Worm (Caenorhabditis elegans) whole organism, late embryonic: ENCODE results near the gene snu-23.

Source experiments
- C08G9.2 ChIP-seq: sonication (generic microtip); optimal IDR thresholded peaks from 2 replicates; lab custom pipeline; 2016; ENCODE audit warnings: mild to moderate bottlenecking, missing genetic modification characterization, moderate library complexity, missing compliant biosample characterization
- C38D4.7 ChIP-seq: fragments of 200-800 bp; sonication (Bioruptor generic); optimal IDR thresholded peaks from 2 replicates; lab custom pipeline; 2018; ENCODE audit warnings: mild to moderate bottlenecking, missing genetic modification characterization, moderate library complexity, missing compliant biosample characterization
- K02D7.2 ChIP-seq: sonication (generic microtip); optimal IDR thresholded peaks from 2 replicates; lab custom pipeline; 2017; ENCODE audit warnings: mild to moderate bottlenecking, missing genetic modification characterization, missing compliant biosample characterization
- Y22D7AL.16 ChIP-seq: sonication (generic microtip); optimal IDR thresholded peaks from 2 replicates; lab custom pipeline; 2016; ENCODE audit warnings: missing genetic modification characterization, missing compliant biosample characterization
- ceh-18 ChIP-seq: sonication (generic microtip); optimal IDR thresholded peaks from 2 replicates; lab custom pipeline; 2016; ENCODE audit warnings: missing genetic modification characterization, missing compliant biosample characterization
- ceh-19 ChIP-seq: fragments of 200-800 bp; sonication (Bioruptor generic); optimal IDR thresholded peaks from 2 replicates; lab custom pipeline; 2018; ENCODE audit warnings: mild to moderate bottlenecking, missing genetic modification characterization, missing compliant biosample characterization
- ceh-22 ChIP-seq: sonication (generic microtip); optimal IDR thresholded peaks from 2 replicates; lab custom pipeline; 2017; ENCODE audit warnings: missing biosample characterization, missing genetic modification characterization
- ceh-24 ChIP-seq: sonication (generic microtip); optimal IDR thresholded peaks from 2 replicates; lab custom pipeline; 2016; ENCODE audit warnings: mild to moderate bottlenecking, missing genetic modification characterization, missing compliant biosample characterization
- ceh-30 ChIP-seq: fragments of 150-350 bp; optimal IDR thresholded peaks from 2 replicates; lab custom pipeline; 2014; ENCODE audit warnings: missing biosample characterization, missing genetic modification characterization
- ceh-31 ChIP-seq: sonication (generic microtip); optimal IDR thresholded peaks from 2 replicates; lab custom pipeline; 2016; ENCODE audit warnings: missing genetic modification characterization, missing compliant biosample characterization
- ceh-6 ChIP-seq: fragments of 200-800 bp; sonication (Bioruptor generic); optimal IDR thresholded peaks from 2 replicates; lab custom pipeline; 2018; ENCODE audit warnings: mild to moderate bottlenecking, missing genetic modification characterization, missing compliant biosample characterization
- ceh-9 ChIP-seq: sonication (generic microtip); optimal IDR thresholded peaks from 2 replicates; lab custom pipeline; 2016; ENCODE audit warnings: mild to moderate bottlenecking, missing genetic modification characterization, inconsistent platforms, missing compliant biosample characterization
- che-1 ChIP-seq: sonication (generic microtip); optimal IDR thresholded peaks from 2 replicates; lab custom pipeline; 2016; ENCODE audit warnings: mild to moderate bottlenecking, missing genetic modification characterization, missing compliant biosample characterization
- dve-1 ChIP-seq: sonication (generic microtip); optimal IDR thresholded peaks from 2 replicates; lab custom pipeline; 2017; ENCODE audit warnings: antibody characterized with exemption, mild to moderate bottlenecking, missing genetic modification characterization, missing compliant biosample characterization
- elt-2 ChIP-seq: sonication (generic microtip); optimal IDR thresholded peaks from 2 replicates; lab custom pipeline; 2016; ENCODE audit warnings: missing genetic modification reagents, missing genetic modification characterization, missing compliant biosample characterization
- elt-4 ChIP-seq: sonication (generic microtip); optimal IDR thresholded peaks from 2 replicates; lab custom pipeline; 2016; ENCODE audit warnings: missing genetic modification characterization, missing compliant biosample characterization
- ets-4 ChIP-seq: sonication (generic microtip); optimal IDR thresholded peaks from 2 replicates; lab custom pipeline; 2016; ENCODE audit warnings: missing genetic modification characterization, missing compliant biosample characterization
- fkh-10 ChIP-seq: fragments of 150-350 bp; optimal IDR thresholded peaks from 2 replicates; lab custom pipeline; 2014; ENCODE audit warnings: missing biosample characterization, missing genetic modification reagents, missing genetic modification characterization
- fkh-6 ChIP-seq: sonication (generic microtip); optimal IDR thresholded peaks from 2 replicates; lab custom pipeline; 2016; ENCODE audit warnings: missing genetic modification characterization, missing compliant biosample characterization
- gmeb-2 ChIP-seq: sonication (generic microtip); optimal IDR thresholded peaks from 2 replicates; lab custom pipeline; 2016; ENCODE audit warnings: missing genetic modification characterization, inconsistent platforms, missing compliant biosample characterization
- hlh-13 ChIP-seq: fragments of 200-800 bp; sonication (Bioruptor generic); optimal IDR thresholded peaks from 2 replicates; lab custom pipeline; 2018; ENCODE audit warnings: mild to moderate bottlenecking, missing genetic modification characterization, missing compliant biosample characterization
- hlh-6 ChIP-seq: sonication (generic microtip); optimal IDR thresholded peaks from 2 replicates; lab custom pipeline; 2016; ENCODE audit warnings: missing genotype, missing genetic modification characterization, missing compliant biosample characterization
- lim-6 ChIP-seq: sonication (generic microtip); optimal IDR thresholded peaks from 2 replicates; lab custom pipeline; 2016; ENCODE audit warnings: missing genetic modification characterization, missing compliant biosample characterization
- nfya-1 ChIP-seq: sonication (generic microtip); optimal IDR thresholded peaks from 2 replicates; lab custom pipeline; 2017; ENCODE audit warnings: missing genetic modification characterization, mild to moderate bottlenecking, missing compliant biosample characterization, antibody characterized with exemption, moderate library complexity
- nhr-11 ChIP-seq: fragments of 150-350 bp; optimal IDR thresholded peaks from 2 replicates; lab custom pipeline; 2014; ENCODE audit warnings: missing biosample characterization, missing genetic modification characterization
- pag-3 ChIP-seq: sonication (generic microtip); optimal IDR thresholded peaks from 2 replicates; lab custom pipeline; 2016; ENCODE audit warnings: missing compliant biosample characterization, missing genetic modification characterization, borderline replicate concordance
- pat-9 ChIP-seq: fragments of 200-800 bp; sonication (Bioruptor generic); optimal IDR thresholded peaks from 2 replicates; lab custom pipeline; 2018; ENCODE audit warnings: mild to moderate bottlenecking, missing genetic modification characterization, moderate library complexity, missing compliant biosample characterization
- pha-4 ChIP-seq: fragments of 150-350 bp; optimal IDR thresholded peaks from 2 replicates; lab custom pipeline; 2018; ENCODE audit warnings: missing biosample characterization, missing genetic modification reagents, missing genetic modification characterization
- ref-2 ChIP-seq: sonication (generic microtip); optimal IDR thresholded peaks from 2 replicates; lab custom pipeline; 2016; ENCODE audit warnings: missing genetic modification characterization, missing compliant biosample characterization
- rnt-1 ChIP-seq: sonication (generic microtip); optimal IDR thresholded peaks from 2 replicates; lab custom pipeline; 2016; ENCODE audit warnings: missing genetic modification characterization, missing compliant biosample characterization
- sdc-2 ChIP-seq: sonication (generic microtip); optimal IDR thresholded peaks from 2 replicates; lab custom pipeline; 2016; ENCODE audit warnings: missing genotype, missing genetic modification characterization, missing compliant biosample characterization
- sox-4 ChIP-seq: sonication (generic microtip); optimal IDR thresholded peaks from 2 replicates; lab custom pipeline; 2017; ENCODE audit warnings: mild to moderate bottlenecking, missing genetic modification characterization, inconsistent platforms, missing compliant biosample characterization
- syd-9 ChIP-seq: sonication (generic microtip); optimal IDR thresholded peaks from 2 replicates; lab custom pipeline; 2016; ENCODE audit warnings: mild to moderate bottlenecking, missing genetic modification characterization, moderate library complexity, missing compliant biosample characterization
- tbx-2 ChIP-seq: sonication (generic microtip); optimal IDR thresholded peaks from 2 replicates; lab custom pipeline; 2016; ENCODE audit warnings: missing genetic modification characterization, missing compliant biosample characterization
- tbx-7 ChIP-seq: sonication (generic microtip); optimal IDR thresholded peaks from 2 replicates; lab custom pipeline; 2016; ENCODE audit warnings: missing genotype, missing genetic modification characterization, missing compliant biosample characterization
- unc-3 ChIP-seq, 2 experiments: fragments of 200-800 bp in 1 of 2; sonication (Bioruptor generic) in 1 of 2; sonication (generic microtip) in 1 of 2; conservative IDR thresholded peaks in 1 of 2; optimal IDR thresholded peaks in 1 of 2; 2 replicates each; pipeline versions ENCODE4 v1.3.6 to Lab custom; 2016 to 2022; ENCODE audit warnings: missing compliant biosample characterization in 2 of 2, missing genetic modification characterization in 2 of 2, missing genetic modification reagents in 1 of 2
- unc-42 ChIP-seq: sonication (generic microtip); optimal IDR thresholded peaks from 2 replicates; lab custom pipeline; 2016; ENCODE audit warnings: missing genotype, missing genetic modification characterization, missing compliant biosample characterization
- unc-55 ChIP-seq: sonication (generic microtip); optimal IDR thresholded peaks from 2 replicates; lab custom pipeline; 2017; ENCODE audit warnings: missing biosample characterization, missing genetic modification reagents, missing genetic modification characterization
- unc-86 ChIP-seq: sonication (generic microtip); optimal IDR thresholded peaks from 2 replicates; lab custom pipeline; 2016; ENCODE audit warnings: missing genetic modification characterization, missing compliant biosample characterization
- ztf-16 ChIP-seq: sonication (generic microtip); optimal IDR thresholded peaks from 2 replicates; lab custom pipeline; 2017; ENCODE audit warnings: missing genetic modification characterization, missing compliant biosample characterization

snu-23 gene

DNA sequence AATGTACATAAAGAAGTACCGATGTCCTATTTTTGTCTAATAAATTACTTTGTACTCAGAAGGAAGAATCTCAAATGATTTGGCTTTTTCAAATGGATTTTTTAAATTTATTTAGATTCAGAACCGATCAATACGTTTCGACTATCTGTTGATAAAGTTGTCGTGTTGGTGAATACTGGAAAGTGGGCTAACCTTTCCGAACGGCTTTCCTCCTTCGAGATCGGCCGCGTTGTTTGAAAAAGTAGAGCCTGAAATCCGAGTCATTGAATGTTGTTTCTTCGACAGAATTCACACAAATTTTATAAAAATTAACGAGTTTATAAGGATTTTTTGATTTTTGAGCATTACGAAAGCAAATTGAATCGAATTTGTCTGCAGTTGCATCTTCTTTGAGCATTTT, 3.9 kb upstream of the snu-23 start:
- no peak for TF ChIP-seq ceh-31
- no peak for TF ChIP-seq ztf-16 (tag; lab: Kevin White, UChicago)
- TF ChIP-seq sox-4 (tag; lab: Kevin White, UChicago): no peak
- no peak for TF ChIP-seq syd-9
- no peak for TF ChIP-seq tbx-2 (tag; lab: Kevin White, UChicago)
- TF ChIP-seq dve-1 (tag; lab: Kevin White, UChicago): no peak
- no peak for TF ChIP-seq ceh-19 (GFP tag; lab: Kevin White, UChicago)
- TF ChIP-seq pag-3 (tag; lab: Kevin White, UChicago): no peak
- TF ChIP-seq pat-9: no peak
- no peak for TF ChIP-seq C38D4.7 (GFP tag; lab: Kevin White, UChicago)
- no peak for TF ChIP-seq fkh-10 (GFP tag; lab: Kevin White, UChicago)
- TF ChIP-seq elt-2 (tag; lab: Kevin White, UChicago): no peak
- no peak for TF ChIP-seq hlh-13

DNA sequence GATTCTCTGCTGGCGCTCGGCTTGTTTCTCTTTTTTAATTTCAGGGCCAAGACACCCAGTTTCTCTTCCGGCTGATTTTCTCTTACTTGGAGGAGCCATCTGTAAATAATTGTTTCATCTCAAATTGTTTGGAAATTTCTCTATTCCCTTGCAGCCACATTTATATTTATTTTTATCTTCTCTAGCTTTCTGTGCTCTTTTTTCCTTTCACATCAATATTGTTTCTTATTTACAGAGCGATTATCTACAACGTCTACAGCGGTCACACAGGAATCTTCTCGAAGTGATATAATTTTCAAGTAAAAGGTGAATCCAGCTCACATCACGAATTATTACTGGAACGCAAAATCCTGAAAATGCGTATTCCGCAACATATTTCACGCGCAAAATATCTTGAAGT, 3.0 kb upstream of the snu-23 start, which contains the start of the genes ZK686.6 and ZK686.1:
TSS of gene ZK686.6 (minus strand) at position 101 of the 400 bp plus-strand sequence.
TSS of gene ZK686.1 (plus strand) at position 234 of the 400 bp plus-strand sequence.
- TF ChIP-seq ceh-6 (no peak), ref-2 (tag; lab: Kevin White, UChicago) (no peak), elt-4 (tag; lab: Kevin White, UChicago) (no peak), ceh-18 (no peak), pha-4 (tag; lab: Kevin White, UChicago) (no peak), C38D4.7 (GFP tag; lab: Kevin White, UChicago) (no peak), syd-9 (no peak), Y22D7AL.16 (no peak), ets-4 (tag; lab: Kevin White, UChicago) (no peak), hlh-6 (no peak), ceh-19 (GFP tag; lab: Kevin White, UChicago) (no peak), fkh-6 (no peak), lim-6 (tag; lab: Kevin White, UChicago) (no peak)

ce11 chrIII:7770986-7771385, 1.1 kb upstream of the snu-23 start:
- TF ChIP-seq nfya-1 (tag; lab: Kevin White, UChicago): peak; percentile 32

DNA sequence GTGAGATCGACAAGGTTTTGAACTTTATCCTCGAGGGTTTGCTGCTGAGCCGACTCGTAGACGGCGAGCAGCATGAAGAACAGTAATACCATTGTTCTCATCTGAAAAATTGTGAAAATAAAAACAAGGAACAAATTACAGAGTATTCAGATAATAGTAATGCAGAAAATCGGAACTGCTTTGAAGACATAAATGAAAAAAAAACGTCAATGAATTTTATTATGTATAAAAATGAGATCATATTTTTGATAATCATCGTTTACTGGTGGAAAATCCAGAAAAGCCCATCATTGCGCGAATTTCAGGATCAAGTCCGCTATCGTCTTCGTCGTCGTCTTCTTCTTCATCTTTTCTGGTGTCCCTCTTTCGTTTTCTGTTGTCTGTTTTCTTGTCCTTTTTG, 957 bp downstream of the snu-23 start, which contains the start of gene ZK686.3:
TSS of gene ZK686.3 (minus strand) at position 101 of the 400 bp plus-strand sequence.
- no peak for TF ChIP-seq nhr-11 (tag; lab: Kevin White, UChicago)
- TF ChIP-seq pat-9: no peak
- TF ChIP-seq fkh-6: no peak
- TF ChIP-seq C38D4.7 (GFP tag; lab: Kevin White, UChicago): no peak
- no peak for TF ChIP-seq tbx-7 (tag; lab: Kevin White, UChicago)
- TF ChIP-seq C08G9.2 (tag; lab: Kevin White, UChicago): no peak
- TF ChIP-seq gmeb-2 (tag; lab: Kevin White, UChicago): no peak
- TF ChIP-seq ceh-19 (GFP tag; lab: Kevin White, UChicago): no peak
- no peak for TF ChIP-seq K02D7.2 (tag; lab: Kevin White, UChicago)
- no peak for TF ChIP-seq ztf-16 (tag; lab: Kevin White, UChicago)
- no peak for TF ChIP-seq ceh-30 (tag; lab: Kevin White, UChicago)
- no peak for TF ChIP-seq ceh-9 (tag; lab: Kevin White, UChicago)
- TF ChIP-seq unc-42 (tag; lab: Kevin White, UChicago): no peak
- no peak for TF ChIP-seq unc-86 (tag; lab: Kevin White, UChicago)
- TF ChIP-seq ets-4 (tag; lab: Kevin White, UChicago): no peak
- no peak for TF ChIP-seq rnt-1

ce11 chrIII:7767415-7767814, 2.5 kb downstream of the snu-23 start, which contains the start of gene ZK686.5:
Gene ZK686.5 (minus strand): TSS chrIII:7767515.
- no peak for TF ChIP-seq sdc-2 (tag; lab: Kevin White, UChicago)
- no peak for TF ChIP-seq unc-55
- no peak for TF ChIP-seq unc-3 (GFP tag; conservative IDR thresholded peaks at IDR 0.05; lab: Robert Waterston, UW)
- TF ChIP-seq unc-3 (tag; optimal IDR thresholded peaks at IDR 0.05; lab: Kevin White, UChicago): no peak
- TF ChIP-seq ceh-18: no peak
- TF ChIP-seq che-1: no peak
- TF ChIP-seq pha-4 (tag; lab: Kevin White, UChicago): no peak
- no peak for TF ChIP-seq ref-2 (tag; lab: Kevin White, UChicago)
- no peak for TF ChIP-seq ceh-24 (tag; lab: Kevin White, UChicago)
- no peak for TF ChIP-seq ceh-22 (tag; lab: Kevin White, UChicago)
